Fruit fly (Drosophila melanogaster): ENCODE measurements around the gene CG9643.

The CG9643 gene

dm6 chr2L:2979091-2979490 is at the start of gene CG9643:
CG9643 (minus strand) TSS chr2L:2979288.
- TF ChIP-seq Myc (optimal IDR thresholded peaks at IDR 0.05) (peak; percentile 84), woc (GFP tag; optimal IDR thresholded peaks at IDR 0.05) (no peak), jim (GFP tag; optimal IDR thresholded peaks at IDR 0.05) (no peak), Rel (GFP tag; optimal IDR thresholded peaks at IDR 0.05) (no peak), Rel (tag; optimal IDR thresholded peaks at IDR 0.05) (peak; percentile 100), CG9705 (GFP tag; optimal IDR thresholded peaks at IDR 0.05) (no peak)

- no peak for TF ChIP-seq Rel (GFP tag; optimal IDR thresholded peaks at IDR 0.05)
- peak; percentile 52 for TF ChIP-seq Rel (tag; optimal IDR thresholded peaks at IDR 0.05)
- TF ChIP-seq dl (GFP tag; optimal IDR thresholded peaks at IDR 0.05; ENCODE audit: insufficient read depth in 1 of 2, partially characterized antibody in 2 of 2): no peak
- TF ChIP-seq fru (GFP tag; optimal IDR thresholded peaks at IDR 0.05): no peak
- no peak for TF ChIP-seq br (GFP tag; optimal IDR thresholded peaks at IDR 0.05)
- TF ChIP-seq dmrt93B (GFP tag; optimal IDR thresholded peaks at IDR 0.05): no peak
- TF ChIP-seq Myc (optimal IDR thresholded peaks at IDR 0.05): peak; percentile 22
- no peak for TF ChIP-seq GATAd (GFP tag; optimal IDR thresholded peaks at IDR 0.05)
- TF ChIP-seq Hr78 (GFP tag; optimal IDR thresholded peaks at IDR 0.05): no peak
Measured at dm6 chr2L:3022986-3023385, 43.9 kb upstream of the CG9643 start, which contains the start of the genes alpha4GT1 and Prp40. alpha4GT1 (minus strand) TSS chr2L:3023141. Prp40 (plus strand) TSS chr2L:3023226.

dm6 chr2L:3018212-3018611 is 39.1 kb upstream of the CG9643 start, which contains the start of the genes CG17224 and CG17264:
CG17224 (minus strand) TSS chr2L:3018308.
CG17264 (plus strand) TSS chr2L:3018508.
- TF ChIP-seq dsf (GFP tag; optimal IDR thresholded peaks at IDR 0.05; ENCODE audit: borderline replicate concordance) (no peak), Dif (GFP tag; optimal IDR thresholded peaks at IDR 0.05; ENCODE audit: partially characterized antibody) (peak; percentile 19), Rel (GFP tag; optimal IDR thresholded peaks at IDR 0.05) (no peak), Rel (tag; optimal IDR thresholded peaks at IDR 0.05) (peak; percentile 99)

- TF ChIP-seq Hnf4 (GFP tag; optimal IDR thresholded peaks at IDR 0.05): no peak
- TF ChIP-seq rgr (GFP tag; optimal IDR thresholded peaks at IDR 0.05): peak; percentile 41
- peak; percentile 49 for TF ChIP-seq h (GFP tag; optimal IDR thresholded peaks at IDR 0.05)
- TF ChIP-seq fru (GFP tag; optimal IDR thresholded peaks at IDR 0.05): no peak
- TF ChIP-seq foxo (GFP tag; optimal IDR thresholded peaks at IDR 0.05): peak in 1 of 2 experiments; percentile 40
- no peak for TF ChIP-seq Dif (GFP tag; optimal IDR thresholded peaks at IDR 0.05; ENCODE audit: partially characterized antibody)
- peak; percentile 16 for TF ChIP-seq HLH106 (tag; optimal IDR thresholded peaks at IDR 0.05)
- TF ChIP-seq N (GFP tag; optimal IDR thresholded peaks at IDR 0.05): no peak
- no peak for TF ChIP-seq jim (GFP tag; optimal IDR thresholded peaks at IDR 0.05)
- no peak for TF ChIP-seq Hr78 (GFP tag; optimal IDR thresholded peaks at IDR 0.05)
- no peak for TF ChIP-seq Hr83 (GFP tag; optimal IDR thresholded peaks at IDR 0.05; ENCODE audit: poor library complexity, severe bottlenecking)
- TF ChIP-seq lola (GFP tag; optimal IDR thresholded peaks at IDR 0.05): no peak
- peak; percentile 21 for TF ChIP-seq ey (GFP tag; optimal IDR thresholded peaks at IDR 0.05)
- no peak for TF ChIP-seq Abd-B (GFP tag; optimal IDR thresholded peaks at IDR 0.05)
- no peak for TF ChIP-seq Rel (GFP tag; optimal IDR thresholded peaks at IDR 0.05)
- TF ChIP-seq Rel (tag; optimal IDR thresholded peaks at IDR 0.05): no peak
- no peak for TF ChIP-seq usp (GFP tag; optimal IDR thresholded peaks at IDR 0.05)
- no peak for TF ChIP-seq CG32264 (GFP tag; optimal IDR thresholded peaks at IDR 0.05)
- no peak for TF ChIP-seq Sp1 (GFP tag; optimal IDR thresholded peaks at IDR 0.05)
- no peak for TF ChIP-seq sage (GFP tag; optimal IDR thresholded peaks at IDR 0.05)
- TF ChIP-seq OdsH (GFP tag; optimal IDR thresholded peaks at IDR 0.05): peak; percentile 22
- TF ChIP-seq Jra (GFP tag; optimal IDR thresholded peaks at IDR 0.05): no peak
- TF ChIP-seq Mio (GFP tag; optimal IDR thresholded peaks at IDR 0.05): no peak
- no peak for TF ChIP-seq tai (GFP tag; optimal IDR thresholded peaks at IDR 0.05)
- TF ChIP-seq CG9705 (GFP tag; optimal IDR thresholded peaks at IDR 0.05): no peak
- no peak for TF ChIP-seq brk (GFP tag; optimal IDR thresholded peaks at IDR 0.05)
- peak; percentile 30 for TF ChIP-seq sv (GFP tag; optimal IDR thresholded peaks at IDR 0.05)
- peak; percentile 20 for TF ChIP-seq br (GFP tag; optimal IDR thresholded peaks at IDR 0.05)
- no peak for TF ChIP-seq dsf (GFP tag; optimal IDR thresholded peaks at IDR 0.05; ENCODE audit: borderline replicate concordance)
- TF ChIP-seq woc (GFP tag; optimal IDR thresholded peaks at IDR 0.05): no peak
- TF ChIP-seq dmrt93B (GFP tag; optimal IDR thresholded peaks at IDR 0.05): no peak
Measured at dm6 chr2L:3012780-3013179, 33.7 kb upstream of the CG9643 start.
